Worm (Caenorhabditis elegans): Measurements from ENCODE around the gene srbc-3.
A peak's percentile ranks its signal among the peaks of the same experiment; 100 is the strongest.

The srbc-3 gene

ce11 chrV:3332023-3332422 lies 23.8 kb downstream of the srbc-3 start, which contains the start of gene C17B7.9:
Gene C17B7.9 (minus strand): TSS chrV:3332123.
- TF ChIP-seq lir-1 (GFP tag; conservative IDR thresholded peaks at IDR 0.05) = no peak
- TF ChIP-seq sdz-38 (tag; optimal IDR thresholded peaks at IDR 0.05) = no peak
- TF ChIP-seq cebp-1 (GFP tag; IDR thresholded peaks at IDR 0.05) = no peak
- no peak for TF ChIP-seq cebp-1 (tag; optimal IDR thresholded peaks at IDR 0.05)
- TF ChIP-seq efl-1 (GFP tag; optimal IDR thresholded peaks at IDR 0.05) = no peak
- no peak for TF ChIP-seq K12H6.12 (tag; optimal IDR thresholded peaks at IDR 0.05)
- no peak for TF ChIP-seq K11D2.4 (GFP tag; IDR thresholded peaks at IDR 0.05)
- no peak for TF ChIP-seq madf-8 (GFP tag; conservative IDR thresholded peaks at IDR 0.05)

ce11 chrV:3333334-3333733 lies 25.1 kb downstream of the srbc-3 start, which contains the start of gene C17B7.5:
Gene C17B7.5 (plus strand): TSS chrV:3333634.
- TF ChIP-seq die-1 (tag; optimal IDR thresholded peaks at IDR 0.05) = no peak
- TF ChIP-seq ekl-4 (GFP tag; IDR thresholded peaks at IDR 0.05) = no peak
- TF ChIP-seq let-607 (tag; optimal IDR thresholded peaks at IDR 0.05) = no peak
- TF ChIP-seq cebp-2 (GFP tag; IDR thresholded peaks at IDR 0.05) = no peak
- no peak for TF ChIP-seq nhr-90 (tag; optimal IDR thresholded peaks at IDR 0.05)
- TF ChIP-seq let-526 (GFP tag; IDR thresholded peaks at IDR 0.05) = no peak
- TF ChIP-seq egrh-3 (GFP tag; IDR thresholded peaks at IDR 0.05) = no peak
- TF ChIP-seq ztf-6 (GFP tag; IDR thresholded peaks at IDR 0.05) = no peak
- TF ChIP-seq tbp1 (GFP tag; optimal IDR thresholded peaks at IDR 0.05) = no peak
- TF ChIP-seq F52B5.7 (tag; optimal IDR thresholded peaks at IDR 0.05) = no peak
- no peak for TF ChIP-seq nhr-80 (tag; optimal IDR thresholded peaks at IDR 0.05)
- TF ChIP-seq attf-5 (GFP tag; optimal IDR thresholded peaks at IDR 0.05) = no peak
- TF ChIP-seq unc-130 (GFP tag; optimal IDR thresholded peaks at IDR 0.05) = no peak
- no peak for TF ChIP-seq snpc-4 (GFP tag; optimal IDR thresholded peaks at IDR 0.05)
- no peak for TF ChIP-seq snpc-4 (tag; optimal IDR thresholded peaks at IDR 0.05)

- TF ChIP-seq cebp-2 (GFP tag; IDR thresholded peaks at IDR 0.05) (no peak), K12H6.12 (tag; optimal IDR thresholded peaks at IDR 0.05) (no peak), egl-44 (GFP tag; IDR thresholded peaks at IDR 0.05) (no peak), nhr-120 (GFP tag; IDR thresholded peaks at IDR 0.05) (no peak), atf-7 (tag; optimal IDR thresholded peaks at IDR 0.05) (no peak), F22D6.2 (tag; optimal IDR thresholded peaks at IDR 0.05) (no peak), sdz-38 (tag; optimal IDR thresholded peaks at IDR 0.05) (no peak), F10E7.11 (tag; optimal IDR thresholded peaks at IDR 0.05) (no peak), dpl-1 (GFP tag; optimal IDR thresholded peaks at IDR 0.05) (no peak), madf-3 (GFP tag; IDR thresholded peaks at IDR 0.05) (no peak), nfya-1 (tag; optimal IDR thresholded peaks at IDR 0.05; ENCODE audit: borderline replicate concordance, insufficient read depth) (no peak), ekl-4 (GFP tag; IDR thresholded peaks at IDR 0.05) (no peak), lag-1 (GFP tag; IDR thresholded peaks at IDR 0.05) (no peak), hrde-1 (tag; optimal IDR thresholded peaks at IDR 0.05; ENCODE audit: borderline replicate concordance) (no peak), zim-3 (tag; optimal IDR thresholded peaks at IDR 0.05) (no peak), akir-1 (GFP tag; optimal IDR thresholded peaks at IDR 0.05) (no peak), B0035.1 (tag; optimal IDR thresholded peaks at IDR 0.05) (no peak)
These were observed 30.7 kb downstream of the srbc-3 start, which contains the start of gene C17B7.4 for ce11 chrV:3339009-3339408. Gene C17B7.4 (plus strand): TSS chrV:3339309.

- no peak for TF ChIP-seq ztf-26 (tag; optimal IDR thresholded peaks at IDR 0.05)
- 0 out of 2 replicates have a peak, but pooled peaks have one; percentile 30 for TF ChIP-seq C17E4.6 (GFP tag; IDR thresholded peaks at IDR 0.05)
These were observed 33.6 kb downstream of the srbc-3 start, which contains the start of gene C17B7.10 for ce11 chrV:3341906-3342305. Gene C17B7.10 (minus strand): TSS chrV:3342006.
